4 fruit fly cellular contexts compared by ENCODE assay signal in genomic region chr3R:21632930-21633780, dm6.
TF ChIP-seq lines count a peak whose summit lies in the region.

No protein-coding gene starts in this region.

TF ChIP-seq in whole organism, adult, 20 proteins besides CTCF, POLR2A, EP300 and RAD21 (continued from another document):
- TF ChIP-seq kay (GFP tag; lab: Kevin White, UChicago; ENCODE audit: borderline replicate concordance) (peak; percentile 98), CG7101 (tag; optimal IDR thresholded peaks at IDR 0.05; lab: Kevin White, UChicago) (no peak), cnc (optimal IDR thresholded peaks at IDR 0.05; lab: Kevin White, UChicago) (no peak)

TF ChIP-seq in whole organism, embryonic, 481 proteins besides CTCF, POLR2A, EP300 and RAD21 (continued from another document and continues in another):
- TF ChIP-seq corto (GFP tag; optimal IDR thresholded peaks at IDR 0.05; lab: Kevin White, UChicago) (peak; percentile 57), CG4617 (GFP tag; optimal IDR thresholded peaks at IDR 0.05; lab: Kevin White, UChicago; ENCODE audit: borderline replicate concordance) (no peak), Fer1 (GFP tag; optimal IDR thresholded peaks at IDR 0.05; lab: Kevin White, UChicago) (peak; percentile 34), dati (GFP tag; IDR thresholded peaks at IDR 0.05; lab: Robert Waterston, UW) (no peak), Vsx1 (GFP tag; optimal IDR thresholded peaks at IDR 0.05; lab: Kevin White, UChicago) (no peak), CG14014 (GFP tag; IDR thresholded peaks at IDR 0.05; lab: Robert Waterston, UW) (no peak), mirr (GFP tag; optimal IDR thresholded peaks at IDR 0.05; lab: Kevin White, UChicago) (peak; percentile 59), CG13424 (tag; optimal IDR thresholded peaks at IDR 0.05; lab: Kevin White, UChicago) (peak; percentile 67), tx (GFP tag; optimal IDR thresholded peaks at IDR 0.05; lab: Kevin White, UChicago) (no peak), Nf-YC (tag; optimal IDR thresholded peaks at IDR 0.05; lab: Kevin White, UChicago) (peak; percentile 35), CG11093 (GFP tag; IDR thresholded peaks at IDR 0.05; lab: Robert Waterston, UW) (0 out of 3 replicates have a peak, but pooled peaks have one; percentile 29), CG9609 (GFP tag; optimal IDR thresholded peaks at IDR 0.05; lab: Kevin White, UChicago) (no peak), CG10462 (GFP tag; optimal IDR thresholded peaks at IDR 0.05; lab: Kevin White, UChicago) (no peak), CG7745 (tag; optimal IDR thresholded peaks at IDR 0.05; lab: Kevin White, UChicago) (no peak), aop (GFP tag; IDR thresholded peaks at IDR 0.05; lab: Robert Waterston, UW) (no peak), CG32767 (GFP tag; IDR thresholded peaks at IDR 0.05; lab: Robert Waterston, UW) (no peak), HLH54F (GFP tag; optimal IDR thresholded peaks at IDR 0.05; lab: Kevin White, UChicago) (no peak), CG32532 (GFP tag; IDR thresholded peaks at IDR 0.05; lab: Robert Waterston, UW) (no peak), cato (GFP tag; optimal IDR thresholded peaks at IDR 0.05; lab: Kevin White, UChicago; ENCODE audit: borderline replicate concordance) (no peak), CG18011 (GFP tag; optimal IDR thresholded peaks at IDR 0.05; lab: Kevin White, UChicago) (no peak), lilli (GFP tag; optimal IDR thresholded peaks at IDR 0.05; lab: Kevin White, UChicago) (peak; percentile 39), ro (GFP tag; IDR thresholded peaks at IDR 0.05; lab: Robert Waterston, UW) (no peak), mam (GFP tag; optimal IDR thresholded peaks at IDR 0.05; lab: Kevin White, UChicago) (no peak), cg (GFP tag; optimal IDR thresholded peaks at IDR 0.05; lab: Kevin White, UChicago) (peak; percentile 11), ERR (GFP tag; optimal IDR thresholded peaks at IDR 0.05; lab: Kevin White, UChicago) (no peak), CG16815 (GFP tag; optimal IDR thresholded peaks at IDR 0.05; lab: Kevin White, UChicago) (no peak), CG14667 (GFP tag; IDR thresholded peaks at IDR 0.05; lab: Robert Waterston, UW) (no peak), CHES-1-like (GFP tag; optimal IDR thresholded peaks at IDR 0.05; lab: Kevin White, UChicago) (no peak), ranshi (GFP tag; IDR thresholded peaks at IDR 0.05; lab: Robert Waterston, UW) (no peak), Hr51 (GFP tag; optimal IDR thresholded peaks at IDR 0.05; lab: Kevin White, UChicago) (peak in 1 of 2 experiments; percentile 57), ken (GFP tag; IDR thresholded peaks at IDR 0.05; lab: Robert Waterston, UW) (no peak), CG9797 (GFP tag; optimal IDR thresholded peaks at IDR 0.05; lab: Kevin White, UChicago) (no peak), CG7372 (GFP tag; IDR thresholded peaks at IDR 0.05; lab: Robert Waterston, UW) (no peak), CG6272 (GFP tag; IDR thresholded peaks at IDR 0.05; lab: Robert Waterston, UW) (no peak), CG15696 (tag; optimal IDR thresholded peaks at IDR 0.05; lab: Kevin White, UChicago) (peak; percentile 28), CG7839 (tag; optimal IDR thresholded peaks at IDR 0.05; lab: Kevin White, UChicago) (peak; percentile 36), prd (optimal IDR thresholded peaks at IDR 0.05; lab: Kevin White, UChicago) (no peak), prd (GFP tag; IDR thresholded peaks at IDR 0.05; lab: Robert Waterston, UW) (no peak), Jarid2 (GFP tag; optimal IDR thresholded peaks at IDR 0.05; lab: Kevin White, UChicago) (peak; percentile 63), CG12942 (GFP tag; optimal IDR thresholded peaks at IDR 0.05; lab: Kevin White, UChicago) (no peak), yki (optimal IDR thresholded peaks at IDR 0.05; lab: Kevin White, UChicago) (peak; percentile 78), Antp (GFP tag; optimal IDR thresholded peaks at IDR 0.05; lab: Kevin White, UChicago) (no peak), Dll (GFP tag; IDR thresholded peaks at IDR 0.05; lab: Robert Waterston, UW; ENCODE audit: partially characterized antibody) (no peak), dpn (GFP tag; optimal IDR thresholded peaks at IDR 0.05; lab: Kevin White, UChicago) (peak in 1 of 2 experiments; percentile 26)

TF ChIP-seq in whole organism, prepupa, 60 proteins besides CTCF, POLR2A, EP300 and RAD21 (continued from another document):
- TF ChIP-seq esn (GFP tag; optimal IDR thresholded peaks at IDR 0.05; lab: Kevin White, UChicago) = peak; percentile 58
- TF ChIP-seq Blimp-1 (GFP tag; optimal IDR thresholded peaks at IDR 0.05; lab: Kevin White, UChicago) = peak; percentile 88
- peak; percentile 87 for TF ChIP-seq Eip93F (GFP tag; optimal IDR thresholded peaks at IDR 0.05; lab: Kevin White, UChicago)
- peak; percentile 1 for TF ChIP-seq CG6276 (GFP tag; optimal IDR thresholded peaks at IDR 0.05; lab: Kevin White, UChicago)
- TF ChIP-seq Eip75B (GFP tag; optimal IDR thresholded peaks at IDR 0.05; lab: Kevin White, UChicago) = peak; percentile 37
- peak; percentile 17 for TF ChIP-seq Hr39 (GFP tag; optimal IDR thresholded peaks at IDR 0.05; lab: Kevin White, UChicago)
- TF ChIP-seq CG15336 (GFP tag; IDR thresholded peaks at IDR 0.05; lab: Robert Waterston, UW) = no peak
- peak; percentile 71 for TF ChIP-seq CG6854 (GFP tag; optimal IDR thresholded peaks at IDR 0.05; lab: Kevin White, UChicago)
- peak; percentile 26 for TF ChIP-seq CG6808 (GFP tag; optimal IDR thresholded peaks at IDR 0.05; lab: Kevin White, UChicago)
- peak in 1 of 2 experiments; percentile 65 for TF ChIP-seq salr (GFP tag; optimal IDR thresholded peaks at IDR 0.05; lab: Kevin White, UChicago)
- no peak for TF ChIP-seq CG8319 (GFP tag; optimal IDR thresholded peaks at IDR 0.05; lab: Kevin White, UChicago)
- TF ChIP-seq spab (GFP tag; optimal IDR thresholded peaks at IDR 0.05; lab: Kevin White, UChicago) = no peak
- peak; percentile 7 for TF ChIP-seq cyc (GFP tag; optimal IDR thresholded peaks at IDR 0.05; lab: Kevin White, UChicago)
- TF ChIP-seq vri (GFP tag; optimal IDR thresholded peaks at IDR 0.05; lab: Kevin White, UChicago) = peak; percentile 65
- TF ChIP-seq Sox14 (GFP tag; optimal IDR thresholded peaks at IDR 0.05; lab: Kevin White, UChicago) = peak; percentile 27
- no peak for TF ChIP-seq dsx (GFP tag; optimal IDR thresholded peaks at IDR 0.05; lab: Kevin White, UChicago; ENCODE audit: poor library complexity, severe bottlenecking)
- TF ChIP-seq lz (GFP tag; optimal IDR thresholded peaks at IDR 0.05; lab: Kevin White, UChicago) = peak; percentile 44
- TF ChIP-seq Sox102F (GFP tag; optimal IDR thresholded peaks at IDR 0.05; lab: Kevin White, UChicago) = peak; percentile 55
- peak; percentile 60 for TF ChIP-seq acj6 (GFP tag; optimal IDR thresholded peaks at IDR 0.05; lab: Kevin White, UChicago)
- TF ChIP-seq CG32006 (GFP tag; optimal IDR thresholded peaks at IDR 0.05; lab: Kevin White, UChicago) = peak; percentile 80
- TF ChIP-seq eg (GFP tag; IDR thresholded peaks at IDR 0.05; lab: Robert Waterston, UW) = no peak
- peak; percentile 4 for TF ChIP-seq net (GFP tag; optimal IDR thresholded peaks at IDR 0.05; lab: Kevin White, UChicago)
- peak; percentile 37 to 70 for TF ChIP-seq ss (GFP tag; optimal IDR thresholded peaks at IDR 0.05; lab: Kevin White, UChicago)
- no peak for TF ChIP-seq dac (GFP tag; optimal IDR thresholded peaks at IDR 0.05; lab: Kevin White, UChicago)
- TF ChIP-seq Hr38 (GFP tag; optimal IDR thresholded peaks at IDR 0.05; lab: Kevin White, UChicago) = no peak
- TF ChIP-seq fkh (GFP tag; optimal IDR thresholded peaks at IDR 0.05; lab: Kevin White, UChicago) = peak; percentile 15
- TF ChIP-seq CG4318 (GFP tag; optimal IDR thresholded peaks at IDR 0.05; lab: Kevin White, UChicago) = peak; percentile 56
- TF ChIP-seq Met (GFP tag; optimal IDR thresholded peaks at IDR 0.05; lab: Kevin White, UChicago) = peak; percentile 64
- TF ChIP-seq CG1621 (tag; optimal IDR thresholded peaks at IDR 0.05; lab: Kevin White, UChicago) = no peak
- TF ChIP-seq CG11294 (GFP tag; IDR thresholded peaks at IDR 0.05; lab: Robert Waterston, UW) = no peak
- TF ChIP-seq CG10669 (GFP tag; optimal IDR thresholded peaks at IDR 0.05; lab: Kevin White, UChicago) = peak; percentile 8
- TF ChIP-seq CG16779 (tag; optimal IDR thresholded peaks at IDR 0.05; lab: Kevin White, UChicago) = peak; percentile 54
- TF ChIP-seq pdm3 (GFP tag; optimal IDR thresholded peaks at IDR 0.05; lab: Kevin White, UChicago) = peak; percentile 65
- TF ChIP-seq CG11762 (GFP tag; optimal IDR thresholded peaks at IDR 0.05; lab: Kevin White, UChicago; ENCODE audit: insufficient read depth) = peak; percentile 41
- TF ChIP-seq CG6792 (GFP tag; optimal IDR thresholded peaks at IDR 0.05; lab: Kevin White, UChicago) = peak; percentile 11
- TF ChIP-seq Sox15 (GFP tag; optimal IDR thresholded peaks at IDR 0.05; lab: Kevin White, UChicago) = no peak
- TF ChIP-seq CG34406 (GFP tag; optimal IDR thresholded peaks at IDR 0.05; lab: Kevin White, UChicago) = peak; percentile 37
- peak; percentile 89 for TF ChIP-seq Eip78C (GFP tag; lab: Kevin White, UChicago)
- TF ChIP-seq topi (GFP tag; optimal IDR thresholded peaks at IDR 0.05; lab: Kevin White, UChicago) = peak; percentile 48
- TF ChIP-seq Hr4 (GFP tag; optimal IDR thresholded peaks at IDR 0.05; lab: Kevin White, UChicago) = peak; percentile 71
- TF ChIP-seq CG7368 (GFP tag; optimal IDR thresholded peaks at IDR 0.05; lab: Kevin White, UChicago) = no peak

TF ChIP-seq in whole organism, wandering third instar larva, 38 proteins besides CTCF, POLR2A, EP300 and RAD21 (continued from another document):
- TF ChIP-seq Dif (GFP tag; optimal IDR thresholded peaks at IDR 0.05; lab: Kevin White, UChicago; ENCODE audit: partially characterized antibody) (peak; percentile 88), Rel (GFP tag; optimal IDR thresholded peaks at IDR 0.05; lab: Kevin White, UChicago) (peak; percentile 56), Rel (tag; optimal IDR thresholded peaks at IDR 0.05; lab: Kevin White, UChicago) (peak; percentile 44), h (GFP tag; optimal IDR thresholded peaks at IDR 0.05; lab: Kevin White, UChicago) (peak; percentile 33), rgr (GFP tag; optimal IDR thresholded peaks at IDR 0.05; lab: Kevin White, UChicago) (peak; percentile 59), usp (GFP tag; optimal IDR thresholded peaks at IDR 0.05; lab: Kevin White, UChicago) (no peak), Mio (GFP tag; optimal IDR thresholded peaks at IDR 0.05; lab: Kevin White, UChicago) (no peak), HLH106 (tag; optimal IDR thresholded peaks at IDR 0.05; lab: Kevin White, UChicago) (peak; percentile 61), CG9705 (GFP tag; optimal IDR thresholded peaks at IDR 0.05; lab: Kevin White, UChicago) (peak; percentile 3), Hnf4 (GFP tag; optimal IDR thresholded peaks at IDR 0.05; lab: Kevin White, UChicago) (peak; percentile 22), Vsx2 (GFP tag; optimal IDR thresholded peaks at IDR 0.05; lab: Kevin White, UChicago; ENCODE audit: partially characterized antibody) (peak; percentile 76), CG32264 (GFP tag; optimal IDR thresholded peaks at IDR 0.05; lab: Kevin White, UChicago) (no peak), dsf (GFP tag; optimal IDR thresholded peaks at IDR 0.05; lab: Kevin White, UChicago; ENCODE audit: borderline replicate concordance) (peak; percentile 5), jim (GFP tag; optimal IDR thresholded peaks at IDR 0.05; lab: Kevin White, UChicago) (no peak), Myc (optimal IDR thresholded peaks at IDR 0.05; lab: Kevin White, UChicago) (no peak), dmrt93B (GFP tag; optimal IDR thresholded peaks at IDR 0.05; lab: Kevin White, UChicago) (peak; percentile 2), psq (GFP tag; optimal IDR thresholded peaks at IDR 0.05; lab: Kevin White, UChicago) (peak; percentile 44)
